Worm (Caenorhabditis elegans) whole organism, young adult: ENCODE data around the gene R07B7.8.

Experiments used
- F55B11.4 ChIP-seq: sonication (generic microtip); optimal IDR thresholded peaks from 2 replicates; lab custom pipeline; 2016; ENCODE audit warnings: missing compliant biosample characterization, missing genetic modification characterization, borderline replicate concordance; ENCODE audit not compliant: insufficient read depth
- Y79H2A.3 ChIP-seq: fragments of 200-800 bp; sonication (Bioruptor generic); conservative IDR thresholded peaks from 2 replicates; pipeline ENCODE4 v1.3.6; 2022; ENCODE audit warnings: missing genetic modification reagents, missing genetic modification characterization, missing compliant biosample characterization
- Y95B8A.8 ChIP-seq: fragments of 200-800 bp; sonication (Bioruptor generic); IDR thresholded peaks from 2 replicates; pipeline ENCODE4 v1.3.6; 2022; ENCODE audit warnings: missing genetic modification reagents, missing genetic modification characterization, missing compliant biosample characterization
- efl-1 ChIP-seq: fragments of 150-350 bp; optimal IDR thresholded peaks from 2 replicates; lab custom pipeline; 2014; ENCODE audit warnings: missing biosample characterization, missing genetic modification reagents, missing genetic modification characterization
- nhr-90 ChIP-seq: sonication (generic microtip); optimal IDR thresholded peaks from 2 replicates; lab custom pipeline; 2016; ENCODE audit warnings: missing genotype, mild to moderate bottlenecking, missing genetic modification characterization, missing compliant biosample characterization
- sptf-2 ChIP-seq: fragments of 200-800 bp; sonication (Bioruptor generic); optimal IDR thresholded peaks from 2 replicates; lab custom pipeline; 2018; ENCODE audit warnings: mild to moderate bottlenecking, missing genetic modification characterization, missing compliant biosample characterization

ce11 chrV:12070419-12070818 lies 13.7 kb downstream of the R07B7.8 start, which contains the start of gene kmo-1:
- no peak for TF ChIP-seq Y95B8A.8 (GFP tag; lab: Robert Waterston, UW)
- TF ChIP-seq sptf-2 (GFP tag; lab: Kevin White, UChicago): no peak
- no peak for TF ChIP-seq efl-1 (GFP tag; lab: Kevin White, UChicago)
- TF ChIP-seq Y79H2A.3: no peak
- no peak for TF ChIP-seq F55B11.4
- TF ChIP-seq nhr-90 (tag; lab: Kevin White, UChicago): no peak
